Fruit fly (Drosophila melanogaster) Kc167 (cell line): ENCODE measurements around the gene CG17118.

Experiments used
- h ChIP-seq: fragments of >200 bp; optimal IDR thresholded peaks from 3 replicates; lab custom pipeline; 2018; ENCODE audit warnings: missing external identifiers
- psq ChIP-seq: fragments of >200 bp; optimal IDR thresholded peaks from 2 replicates; lab custom pipeline; 2017; ENCODE audit warnings: missing external identifiers

DNA sequence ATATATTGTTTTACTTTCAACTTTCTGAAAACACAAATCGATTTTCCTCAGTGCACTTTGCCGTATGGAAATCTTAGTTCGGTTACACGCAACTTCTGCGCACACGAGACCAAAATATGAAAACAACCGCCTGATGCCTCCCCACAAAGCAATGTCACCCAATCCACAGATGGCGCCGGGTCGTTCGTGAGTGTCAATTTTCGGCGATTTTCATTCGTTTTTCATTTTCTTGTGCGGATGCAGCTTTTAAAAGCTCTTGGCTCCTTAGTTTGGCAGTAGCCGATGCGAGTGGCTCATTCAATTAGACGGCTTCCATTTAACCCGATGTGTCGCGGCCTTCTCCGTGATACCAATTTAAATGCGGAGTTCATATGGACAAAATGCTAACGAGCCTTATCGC is 6.2 kb upstream of the CG17118 start, which contains the start of gene CG6431:
- TF ChIP-seq psq (lab: Kevin White, UChicago) (no peak), h (lab: Kevin White, UChicago) (no peak)
